Fruit fly (Drosophila melanogaster): ENCODE data around the gene Cnx14D.

Cnx14D gene

DNA sequence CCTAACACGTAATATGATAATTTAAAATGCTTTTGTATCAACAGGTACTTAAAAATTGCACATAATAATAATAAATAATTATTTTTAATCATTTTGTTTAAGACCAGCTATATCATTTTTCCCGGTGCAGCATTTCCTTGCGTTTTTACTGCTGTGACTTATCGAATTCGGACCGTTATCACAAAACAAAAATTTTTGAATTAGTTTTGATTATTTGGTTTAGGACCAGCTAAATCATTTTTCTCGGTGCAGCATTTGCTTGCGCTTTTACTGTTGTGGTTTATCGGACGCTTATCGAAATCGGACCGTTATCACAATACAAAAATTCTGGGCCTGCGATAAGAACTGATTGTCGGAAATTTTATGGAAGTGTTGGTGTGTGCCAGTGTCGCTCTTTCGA, 27.4 kb upstream of the Cnx14D start (continued):
- no peak for TF ChIP-seq CG11093 (GFP tag; IDR thresholded peaks at IDR 0.05)
- TF ChIP-seq kni (GFP tag; optimal IDR thresholded peaks at IDR 0.05) = no peak
- TF ChIP-seq Ptx1 (GFP tag; IDR thresholded peaks at IDR 0.05) = peak; percentile 74
- TF ChIP-seq lab (GFP tag; optimal IDR thresholded peaks at IDR 0.05) = peak; percentile 89
- peak; percentile 37 for TF ChIP-seq oc (tag; optimal IDR thresholded peaks at IDR 0.05)
- TF ChIP-seq zfh1 (GFP tag; IDR thresholded peaks at IDR 0.05) = peak; percentile 82
- TF ChIP-seq Atf-2 (GFP tag; optimal IDR thresholded peaks at IDR 0.05) = peak; percentile 67
- TF ChIP-seq repo (GFP tag; optimal IDR thresholded peaks at IDR 0.05) = no peak
- TF ChIP-seq CG12299 (tag; optimal IDR thresholded peaks at IDR 0.05) = peak; percentile 53
- TF ChIP-seq CG9876 (GFP tag; optimal IDR thresholded peaks at IDR 0.05) = peak; percentile 1
- TF ChIP-seq HLHmδ (GFP tag; optimal IDR thresholded peaks at IDR 0.05) = no peak
- TF ChIP-seq Abd-B (GFP tag; optimal IDR thresholded peaks at IDR 0.05) = peak; percentile 70
- no peak for TF ChIP-seq btn (GFP tag; optimal IDR thresholded peaks at IDR 0.05)
- TF ChIP-seq CG7987 (GFP tag; optimal IDR thresholded peaks at IDR 0.05) = peak; percentile 38
- TF ChIP-seq HHEX (GFP tag; optimal IDR thresholded peaks at IDR 0.05) = peak; percentile 84
- TF ChIP-seq Bgb (GFP tag; IDR thresholded peaks at IDR 0.05; ENCODE audit: partially characterized antibody) = no peak
- peak; percentile 82 for TF ChIP-seq row (GFP tag; IDR thresholded peaks at IDR 0.05)
- peak; percentile 27; the same call in 1 of the 2 replicates for TF ChIP-seq Nf-YA (GFP tag; IDR thresholded peaks at IDR 0.05)
- no peak for TF ChIP-seq amos (GFP tag; IDR thresholded peaks at IDR 0.05; ENCODE audit: partially characterized antibody)
- TF ChIP-seq HmgZ (tag; optimal IDR thresholded peaks at IDR 0.05) = peak; percentile 83
- TF ChIP-seq CoRest (tag; optimal IDR thresholded peaks at IDR 0.05) = peak; percentile 85
- TF ChIP-seq ttk (GFP tag; IDR thresholded peaks at IDR 0.05) = peak; percentile 71; the same call in 1 of the 2 replicates
- no peak for TF ChIP-seq slp2 (GFP tag; optimal IDR thresholded peaks at IDR 0.05)
- no peak for TF ChIP-seq sna (GFP tag; IDR thresholded peaks at IDR 0.05; ENCODE audit: partially characterized antibody)
- peak; percentile 11 for TF ChIP-seq shn (GFP tag; optimal IDR thresholded peaks at IDR 0.05)
- peak; percentile 66 for TF ChIP-seq H2.0 (GFP tag; IDR thresholded peaks at IDR 0.05)
- TF ChIP-seq H15 (GFP tag; IDR thresholded peaks at IDR 0.05) = 0 out of 3 replicates have a peak, but pooled peaks have one; percentile 36
- TF ChIP-seq kay (GFP tag; optimal IDR thresholded peaks at IDR 0.05) = no peak
- peak; percentile 55; the same call in 1 of the 2 replicates for TF ChIP-seq danr (GFP tag; IDR thresholded peaks at IDR 0.05)
- no peak for TF ChIP-seq Jarid2 (GFP tag; optimal IDR thresholded peaks at IDR 0.05)
- TF ChIP-seq gcm2 (GFP tag; optimal IDR thresholded peaks at IDR 0.05) = peak; percentile 8
- TF ChIP-seq CG4404 (GFP tag; IDR thresholded peaks at IDR 0.05) = peak; percentile 39
- peak; percentile 57 for TF ChIP-seq pb (GFP tag; optimal IDR thresholded peaks at IDR 0.05)
- no peak for TF ChIP-seq mld (GFP tag; IDR thresholded peaks at IDR 0.05; ENCODE audit: partially characterized antibody)
- TF ChIP-seq dpn (GFP tag; optimal IDR thresholded peaks at IDR 0.05) = peak; percentile 78 to 79
- TF ChIP-seq unc-4 (GFP tag; IDR thresholded peaks at IDR 0.05; ENCODE audit: partially characterized antibody) = no peak
- peak; percentile 85 for TF ChIP-seq tio (GFP tag; optimal IDR thresholded peaks at IDR 0.05)
- TF ChIP-seq Meics (GFP tag; optimal IDR thresholded peaks at IDR 0.05) = peak; percentile 89
- TF ChIP-seq sqz (GFP tag; optimal IDR thresholded peaks at IDR 0.05) = peak; percentile 59
- no peak for TF ChIP-seq Kr (GFP tag; optimal IDR thresholded peaks at IDR 0.05)
- peak; percentile 55; the same call in 1 of the 2 replicates for TF ChIP-seq wdn (GFP tag; IDR thresholded peaks at IDR 0.05)
- peak; percentile 46 for TF ChIP-seq CG4707 (GFP tag; optimal IDR thresholded peaks at IDR 0.05)
- no peak for TF ChIP-seq CG14667 (GFP tag; IDR thresholded peaks at IDR 0.05)
- TF ChIP-seq CG7963 (GFP tag; IDR thresholded peaks at IDR 0.05; ENCODE audit: partially characterized antibody) = no peak
- peak; percentile 67 for TF ChIP-seq ase (GFP tag; IDR thresholded peaks at IDR 0.05)
- TF ChIP-seq hth (optimal IDR thresholded peaks at IDR 0.05) = no peak
- TF ChIP-seq CG10321 (GFP tag; IDR thresholded peaks at IDR 0.05) = no peak
- TF ChIP-seq CG33213 (GFP tag; optimal IDR thresholded peaks at IDR 0.05) = peak; percentile 49
- peak; percentile 69 for TF ChIP-seq tgo (GFP tag; IDR thresholded peaks at IDR 0.05)
- peak; percentile 59 for TF ChIP-seq Spps (tag; optimal IDR thresholded peaks at IDR 0.05)
- peak; percentile 80 for TF ChIP-seq CG2875 (GFP tag; optimal IDR thresholded peaks at IDR 0.05)
